Fruit fly (Drosophila melanogaster) whole organism, wandering third instar larva: ENCODE measurements around the gene slow.

Experiments
- Abd-B ChIP-seq: fragments of >200 bp; optimal IDR thresholded peaks from 2 replicates; lab custom pipeline; 2017; ENCODE audit warnings: missing biosample characterization, missing genetic modification characterization
- CG32264 ChIP-seq: fragments of 200-800 bp; sonication (Bioruptor generic); optimal IDR thresholded peaks from 2 replicates; lab custom pipeline; 2016; ENCODE audit warnings: missing biosample characterization, missing genetic modification characterization
- CG9705 ChIP-seq: fragments of 200-800 bp; sonication (Bioruptor generic); optimal IDR thresholded peaks from 2 replicates; lab custom pipeline; 2018; ENCODE audit warnings: missing biosample characterization, mild to moderate bottlenecking, missing genetic modification characterization
- CrebA ChIP-seq: fragments of 200-800 bp; sonication (Bioruptor generic); optimal IDR thresholded peaks from 2 replicates; lab custom pipeline; 2016; ENCODE audit warnings: missing biosample characterization, mild to moderate bottlenecking, missing genetic modification characterization, borderline replicate concordance
- Dif ChIP-seq: fragments of 200-275, 200-300 bp; sonication (Bioruptor generic); optimal IDR thresholded peaks from 2 replicates; lab custom pipeline; 2018; ENCODE audit warnings: missing biosample characterization, missing genetic modification characterization; ENCODE audit not compliant: partially characterized antibody
- GATAd ChIP-seq: sonication (Bioruptor generic); optimal IDR thresholded peaks from 2 replicates; lab custom pipeline; 2016; ENCODE audit warnings: missing biosample characterization, missing genetic modification characterization
- HLH106 ChIP-seq: fragments of 200-800 bp; optimal IDR thresholded peaks from 3 replicates; lab custom pipeline; 2019; ENCODE audit warnings: missing biosample characterization, mild to moderate bottlenecking, missing genetic modification characterization, moderate library complexity
- Hnf4 ChIP-seq: fragments of 200-800 bp; sonication (Bioruptor generic); optimal IDR thresholded peaks from 2 replicates; lab custom pipeline; 2016; ENCODE audit warnings: missing biosample characterization, mild to moderate bottlenecking, missing genetic modification characterization
- Hr78 ChIP-seq: fragments of >200 bp; optimal IDR thresholded peaks from 2 replicates; lab custom pipeline; 2017; ENCODE audit warnings: missing biosample characterization, missing genetic modification characterization
- Hr83 ChIP-seq: fragments of 200-300 bp; sonication (Bioruptor generic); optimal IDR thresholded peaks from 2 replicates; lab custom pipeline; 2016; ENCODE audit warnings: missing biosample characterization, mild to moderate bottlenecking, missing genetic modification characterization, moderate library complexity; ENCODE audit not compliant: poor library complexity, severe bottlenecking
- Jra ChIP-seq: sonication (Bioruptor generic); optimal IDR thresholded peaks from 2 replicates; lab custom pipeline; 2016; ENCODE audit warnings: missing biosample characterization, missing genetic modification characterization
- Mio ChIP-seq: sonication (Bioruptor generic); optimal IDR thresholded peaks from 2 replicates; lab custom pipeline; 2016; ENCODE audit warnings: missing biosample characterization, missing genetic modification characterization
- Myc ChIP-seq: fragments of >200 bp; optimal IDR thresholded peaks from 2 replicates; lab custom pipeline; 2017
- N ChIP-seq: fragments of >200 bp; optimal IDR thresholded peaks from 2 replicates; lab custom pipeline; 2018; ENCODE audit warnings: missing biosample characterization, missing external identifiers, missing genetic modification characterization
- Rel ChIP-seq, 2 experiments: fragments of 200-800 bp; sonication (Bioruptor generic) in 1 of 2; optimal IDR thresholded peaks; 2 replicates in 1 of 2; 3 replicates in 1 of 2; lab custom pipeline; 2016 to 2019; ENCODE audit warnings: mild to moderate bottlenecking in 2 of 2, missing biosample characterization in 2 of 2, missing genetic modification characterization in 2 of 2, moderate library complexity in 1 of 2
- Sp1 ChIP-seq: fragments of 200-800 bp; sonication (Bioruptor generic); optimal IDR thresholded peaks from 3 replicates; lab custom pipeline; 2019; ENCODE audit warnings: missing biosample characterization, mild to moderate bottlenecking, missing genetic modification characterization, moderate library complexity
- Vsx2 ChIP-seq: fragments of 200-300, 225-300 bp; sonication (Bioruptor generic); optimal IDR thresholded peaks from 2 replicates; lab custom pipeline; 2018; ENCODE audit warnings: missing biosample characterization, missing genetic modification characterization; ENCODE audit not compliant: partially characterized antibody
- br ChIP-seq: fragments of 200-800 bp; sonication (Bioruptor generic); optimal IDR thresholded peaks from 2 replicates; lab custom pipeline; 2016; ENCODE audit warnings: missing biosample characterization, missing genetic modification characterization
- brk ChIP-seq: fragments of 200-800 bp; sonication (Bioruptor generic); optimal IDR thresholded peaks from 2 replicates; lab custom pipeline; 2016; ENCODE audit warnings: missing biosample characterization, mild to moderate bottlenecking, missing genetic modification characterization
- dmrt93B ChIP-seq: fragments of 200-800 bp; sonication (Bioruptor generic); optimal IDR thresholded peaks from 2 replicates; lab custom pipeline; 2018; ENCODE audit warnings: missing biosample characterization, mild to moderate bottlenecking, missing genetic modification characterization
- dsf ChIP-seq: sonication (Bioruptor generic); optimal IDR thresholded peaks from 2 replicates; lab custom pipeline; 2016; ENCODE audit warnings: missing biosample characterization, missing genetic modification characterization, borderline replicate concordance
- ey ChIP-seq: fragments of 200-800 bp; sonication (Bioruptor generic); optimal IDR thresholded peaks from 2 replicates; lab custom pipeline; 2016; ENCODE audit warnings: missing biosample characterization, missing genetic modification characterization
- foxo ChIP-seq, 2 experiments: fragments of 200-800 bp; sonication (Bioruptor generic); optimal IDR thresholded peaks; 2 replicates in 1 of 2; 3 replicates in 1 of 2; lab custom pipeline; 2016 to 2017; ENCODE audit warnings: missing biosample characterization in 2 of 2, missing genetic modification characterization in 2 of 2
- fru ChIP-seq: fragments of 200-800 bp; sonication (Bioruptor generic); optimal IDR thresholded peaks from 3 replicates; lab custom pipeline; 2016; ENCODE audit warnings: missing biosample characterization, mild to moderate bottlenecking, missing genetic modification characterization
- h ChIP-seq: fragments of 200-800 bp; sonication (Bioruptor generic); optimal IDR thresholded peaks from 3 replicates; lab custom pipeline; 2016; ENCODE audit warnings: missing biosample characterization, mild to moderate bottlenecking, missing genetic modification characterization
- jim ChIP-seq: fragments of 175-275, 200-325 bp; sonication (Bioruptor generic); optimal IDR thresholded peaks from 2 replicates; lab custom pipeline; 2016; ENCODE audit warnings: missing biosample characterization, mild to moderate bottlenecking, missing genetic modification characterization
- lola ChIP-seq: fragments of >200 bp; optimal IDR thresholded peaks from 2 replicates; lab custom pipeline; 2017; ENCODE audit warnings: missing biosample characterization, missing genetic modification characterization
- pan ChIP-seq: fragments of >200 bp; optimal IDR thresholded peaks from 2 replicates; lab custom pipeline; 2017
- psq ChIP-seq: fragments of 200-800 bp; sonication (Bioruptor generic); optimal IDR thresholded peaks from 3 replicates; lab custom pipeline; 2017; ENCODE audit warnings: missing biosample characterization, mild to moderate bottlenecking, missing genetic modification characterization, moderate library complexity
- sage ChIP-seq: fragments of 200-800 bp; sonication (Bioruptor generic); optimal IDR thresholded peaks from 2 replicates; lab custom pipeline; 2016; ENCODE audit warnings: missing biosample characterization, mild to moderate bottlenecking, missing genetic modification characterization
- sv ChIP-seq: fragments of 200-800 bp; sonication (Bioruptor generic); optimal IDR thresholded peaks from 3 replicates; lab custom pipeline; 2016; ENCODE audit warnings: missing biosample characterization, missing genetic modification characterization
- tai ChIP-seq: sonication (Bioruptor generic); optimal IDR thresholded peaks from 2 replicates; lab custom pipeline; 2016; ENCODE audit warnings: missing biosample characterization, missing genetic modification characterization
- usp ChIP-seq: fragments of >200 bp; optimal IDR thresholded peaks from 2 replicates; lab custom pipeline; 2017; ENCODE audit warnings: missing biosample characterization, missing genetic modification characterization
- woc ChIP-seq: sonication (Bioruptor generic); optimal IDR thresholded peaks from 2 replicates; lab custom pipeline; 2016; ENCODE audit warnings: missing biosample characterization, mild to moderate bottlenecking, missing genetic modification characterization

The slow gene

DNA sequence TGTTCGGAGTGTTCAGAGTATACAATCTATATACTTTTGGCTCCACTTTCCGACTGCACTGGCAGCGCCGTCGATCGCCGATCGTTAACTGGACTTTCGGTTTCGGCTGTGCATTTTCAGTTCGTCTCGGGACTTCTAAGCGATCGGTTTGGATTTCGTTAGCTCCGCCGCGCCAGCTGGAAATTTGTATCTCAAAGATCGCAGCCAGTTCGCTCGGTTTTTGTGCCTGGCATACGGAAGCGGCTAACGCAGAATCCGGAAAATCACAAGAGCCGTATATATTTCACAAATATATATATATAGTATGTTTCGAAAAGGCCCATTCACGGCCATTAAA is at the start of gene slow:
Gene slow, plus strand, starts transcription at position 117 of the 337 bp plus-strand sequence.
- TF ChIP-seq Rel (GFP tag; optimal IDR thresholded peaks at IDR 0.05; lab: Kevin White, UChicago) (no peak), Rel (tag; optimal IDR thresholded peaks at IDR 0.05; lab: Kevin White, UChicago) (peak; percentile 35), HLH106 (tag; lab: Kevin White, UChicago) (no peak)

dm6 chr3L:4336588-4336987 is 47.7 kb upstream of the slow start:
- TF ChIP-seq CrebA (no peak), sage (no peak)

DNA sequence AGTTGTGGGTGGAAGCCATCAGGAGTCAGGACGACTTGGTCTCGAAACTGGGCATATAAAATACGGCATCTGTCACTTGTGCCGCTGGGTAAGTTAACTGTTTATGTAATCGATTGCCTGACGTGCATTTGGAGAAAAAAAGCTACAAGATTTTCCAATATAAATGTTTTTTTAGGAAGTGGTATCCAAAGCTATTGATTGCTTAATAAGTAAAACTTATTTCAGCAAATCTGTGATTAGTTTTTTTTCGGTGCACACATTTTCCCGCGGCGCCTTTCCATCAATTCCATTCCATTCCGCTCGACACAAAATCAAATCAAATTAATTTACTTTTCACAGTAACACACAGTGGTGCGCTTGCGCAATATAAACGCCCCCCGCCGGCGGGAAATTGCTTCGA is 44.7 kb upstream of the slow start:
- no peak for TF ChIP-seq psq (GFP tag; lab: Kevin White, UChicago)
- TF ChIP-seq Hr83 (GFP tag; lab: Kevin White, UChicago): no peak
- no peak for TF ChIP-seq sage
- TF ChIP-seq jim (GFP tag; lab: Kevin White, UChicago): no peak
- TF ChIP-seq br: no peak
- no peak for TF ChIP-seq Hr78
- no peak for TF ChIP-seq pan
- no peak for TF ChIP-seq ey (GFP tag; lab: Kevin White, UChicago)
- no peak for TF ChIP-seq brk (GFP tag; lab: Kevin White, UChicago)
- TF ChIP-seq Abd-B (GFP tag; lab: Kevin White, UChicago): no peak
- TF ChIP-seq GATAd (GFP tag; lab: Kevin White, UChicago): no peak
- TF ChIP-seq Dif (GFP tag; lab: Kevin White, UChicago): no peak
- TF ChIP-seq foxo (GFP tag; optimal IDR thresholded peaks at IDR 0.05; lab: Kevin White, UChicago): no peak
- no peak for TF ChIP-seq dsf (GFP tag; lab: Kevin White, UChicago)
- TF ChIP-seq h (GFP tag; lab: Kevin White, UChicago): no peak
- TF ChIP-seq dmrt93B (GFP tag; lab: Kevin White, UChicago): no peak

DNA sequence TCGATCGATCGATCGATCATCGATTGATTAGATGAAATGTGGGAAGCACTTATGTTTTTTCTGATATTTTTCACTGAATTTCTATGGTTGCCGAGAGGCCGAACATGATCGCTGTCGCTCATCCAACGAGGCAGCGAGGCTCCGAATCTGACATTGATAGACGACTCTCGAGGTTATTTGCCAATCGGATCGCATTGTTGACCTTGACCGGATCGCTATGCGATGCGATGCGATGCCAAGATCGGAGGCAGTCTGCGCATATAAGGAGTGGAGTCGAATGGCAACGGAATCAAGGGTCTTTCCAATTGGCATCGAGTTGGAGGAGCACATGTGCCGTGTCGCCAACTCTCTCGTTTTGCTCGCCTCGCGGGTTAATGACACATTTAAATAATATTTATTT is 44.0 kb upstream of the slow start:
- no peak for TF ChIP-seq Sp1 (GFP tag; lab: Kevin White, UChicago)
- TF ChIP-seq br: no peak
- no peak for TF ChIP-seq Jra
- no peak for TF ChIP-seq GATAd (GFP tag; lab: Kevin White, UChicago)
- no peak for TF ChIP-seq CrebA
- TF ChIP-seq usp (GFP tag; lab: Kevin White, UChicago): no peak
- no peak for TF ChIP-seq CG9705 (GFP tag; lab: Kevin White, UChicago)
- TF ChIP-seq CG32264: no peak
- TF ChIP-seq Hnf4: no peak
- no peak for TF ChIP-seq N
- TF ChIP-seq Mio (GFP tag; lab: Kevin White, UChicago): no peak
- TF ChIP-seq tai: no peak
- no peak for TF ChIP-seq foxo (GFP tag; optimal IDR thresholded peaks at IDR 0.05; lab: Kevin White, UChicago)

DNA sequence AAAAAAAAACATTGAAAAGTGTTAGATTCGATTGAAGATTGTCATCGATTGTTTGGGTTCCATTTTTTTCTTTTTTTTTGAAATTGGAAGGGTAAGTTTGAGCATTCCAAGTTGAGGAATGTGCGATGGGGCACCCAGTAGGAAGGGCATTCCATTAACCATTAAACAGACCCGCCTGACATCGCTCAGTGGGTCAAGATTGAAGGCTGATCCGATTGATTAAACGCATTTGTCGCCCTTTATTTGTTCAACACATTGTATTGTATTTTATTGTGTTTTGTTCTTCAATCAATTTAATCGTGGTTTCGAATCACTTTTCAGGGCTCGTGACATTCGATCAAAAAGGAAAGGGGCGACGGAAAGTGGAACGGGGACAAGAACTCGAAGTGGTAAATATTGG is 43.2 kb upstream of the slow start:
- TF ChIP-seq Myc (lab: Kevin White, UChicago) (no peak), psq (GFP tag; lab: Kevin White, UChicago) (no peak), Dif (GFP tag; lab: Kevin White, UChicago) (no peak), h (GFP tag; lab: Kevin White, UChicago) (no peak), Vsx2 (GFP tag; lab: Kevin White, UChicago) (no peak), sv (no peak), Hr78 (no peak), usp (GFP tag; lab: Kevin White, UChicago) (no peak), woc (GFP tag; lab: Kevin White, UChicago) (no peak), dsf (GFP tag; lab: Kevin White, UChicago) (no peak), HLH106 (tag; lab: Kevin White, UChicago) (no peak), lola (GFP tag; lab: Kevin White, UChicago) (no peak), pan (no peak), fru (GFP tag; lab: Kevin White, UChicago) (no peak), Rel (GFP tag; optimal IDR thresholded peaks at IDR 0.05; lab: Kevin White, UChicago) (no peak), Rel (tag; optimal IDR thresholded peaks at IDR 0.05; lab: Kevin White, UChicago) (no peak), brk (GFP tag; lab: Kevin White, UChicago) (no peak)
